Fruit fly (Drosophila melanogaster) whole organism, embryonic: ENCODE measurements around the gene CG17202.
A peak's percentile ranks its signal among the peaks of the same experiment; 100 is the strongest.

Source experiments
- Adf1 ChIP-seq: fragments of 200-800 bp; sonication (Bioruptor generic); IDR thresholded peaks from 2 replicates; pipeline ENCODE4 v1.3.6; 2022; ENCODE audit warnings: missing biosample characterization, missing genetic modification characterization
- BEAF-32 ChIP-seq: fragments of 200-800 bp; sonication (Bioruptor generic); optimal IDR thresholded peaks from 3 replicates; lab custom pipeline; 2017; ENCODE audit warnings: missing biosample characterization, missing genetic modification characterization, mild to moderate bottlenecking, moderate library complexity, missing genetic modification reagents
- Bteb2 ChIP-seq: fragments of 200-800 bp; sonication (Bioruptor generic); optimal IDR thresholded peaks from 2 replicates; lab custom pipeline; 2016; ENCODE audit warnings: missing biosample characterization, missing genetic modification characterization
- CG10147 ChIP-seq: fragments of 200-800 bp; sonication (Bioruptor generic); optimal IDR thresholded peaks from 2 replicates; lab custom pipeline; 2019; ENCODE audit warnings: missing biosample characterization, mild to moderate bottlenecking, missing genetic modification characterization, moderate library complexity
- CG10274 ChIP-seq: fragments of 200-800 bp; sonication (Bioruptor generic); optimal IDR thresholded peaks from 3 replicates; lab custom pipeline; 2017; ENCODE audit warnings: missing biosample characterization, mild to moderate bottlenecking, missing genetic modification characterization
- CG11504 ChIP-seq: fragments of 200-800 bp; sonication (Bioruptor generic); optimal IDR thresholded peaks from 3 replicates; lab custom pipeline; 2019; ENCODE audit warnings: missing biosample characterization, mild to moderate bottlenecking, missing genetic modification characterization, moderate library complexity
- CG12299 ChIP-seq: fragments of 200-800 bp; sonication (Bioruptor generic); optimal IDR thresholded peaks from 2 replicates; lab custom pipeline; 2018; ENCODE audit warnings: missing biosample characterization, mild to moderate bottlenecking, missing genetic modification characterization
- CG13424 ChIP-seq: fragments of 200-800 bp; sonication (Bioruptor generic); optimal IDR thresholded peaks from 2 replicates; lab custom pipeline; 2019; ENCODE audit warnings: missing biosample characterization, mild to moderate bottlenecking, missing genetic modification characterization, moderate library complexity
- CG14014 ChIP-seq: fragments of 200-800 bp; sonication (Bioruptor generic); IDR thresholded peaks from 2 replicates; pipeline ENCODE4 v1.3.6; 2022; ENCODE audit warnings: missing biosample characterization, missing genetic modification characterization
- CG15696 ChIP-seq: fragments of 200-800 bp; sonication (Bioruptor generic); optimal IDR thresholded peaks from 2 replicates; lab custom pipeline; 2019; ENCODE audit warnings: missing biosample characterization, mild to moderate bottlenecking, missing genetic modification characterization, moderate library complexity
- CG17829 ChIP-seq: fragments of 200-800 bp; optimal IDR thresholded peaks from 2 replicates; lab custom pipeline; 2019; ENCODE audit warnings: missing biosample characterization, mild to moderate bottlenecking, missing genetic modification characterization, moderate library complexity
- CG2116 ChIP-seq: fragments of 200-800 bp; sonication (Bioruptor generic); optimal IDR thresholded peaks from 3 replicates; lab custom pipeline; 2018; ENCODE audit warnings: missing biosample characterization, mild to moderate bottlenecking, missing genetic modification characterization
- CG3065 ChIP-seq: fragments of 200-800 bp; sonication (Bioruptor generic); optimal IDR thresholded peaks from 2 replicates; lab custom pipeline; 2016; ENCODE audit warnings: missing biosample characterization, missing genetic modification characterization
- CG31365 ChIP-seq: fragments of 200-800 bp; sonication (Bioruptor generic); optimal IDR thresholded peaks from 2 replicates; lab custom pipeline; 2018; ENCODE audit warnings: missing biosample characterization, mild to moderate bottlenecking, missing genetic modification characterization
- CG3995 ChIP-seq: fragments of 200-800 bp; sonication (Bioruptor generic); optimal IDR thresholded peaks from 3 replicates; lab custom pipeline; 2016; ENCODE audit warnings: missing biosample characterization, missing genetic modification characterization
- CG4328 ChIP-seq: fragments of 200-800 bp; sonication (Bioruptor generic); optimal IDR thresholded peaks from 3 replicates; lab custom pipeline; 2017; ENCODE audit warnings: missing biosample characterization, missing genetic modification reagents, missing genetic modification characterization
- CG4360 ChIP-seq: fragments of 200-800 bp; sonication (Bioruptor generic); IDR thresholded peaks from 2 replicates; pipeline ENCODE4 v1.3.6; 2022; ENCODE audit warnings: missing biosample characterization, missing genetic modification characterization
- CG6272 ChIP-seq: fragments of 200-800 bp; sonication (Bioruptor generic); IDR thresholded peaks from 2 replicates; pipeline ENCODE4 v1.3.6; 2022; ENCODE audit warnings: missing biosample characterization, missing genetic modification characterization
- CG8281 ChIP-seq: fragments of 200-800 bp; sonication (Bioruptor generic); optimal IDR thresholded peaks from 2 replicates; lab custom pipeline; 2018; ENCODE audit warnings: missing biosample characterization, mild to moderate bottlenecking, missing genetic modification characterization, moderate library complexity
- CG8924 ChIP-seq: fragments of 200-800 bp; optimal IDR thresholded peaks from 3 replicates; lab custom pipeline; 2019; ENCODE audit warnings: missing biosample characterization, mild to moderate bottlenecking, missing genetic modification characterization, moderate library complexity
- CG9932 ChIP-seq: fragments of 200-800 bp; sonication (Bioruptor generic); IDR thresholded peaks from 2 replicates; pipeline ENCODE4 v1.3.6; 2022; ENCODE audit warnings: missing biosample characterization, missing genetic modification characterization
- Dad ChIP-seq: fragments of 200-800 bp; sonication (Bioruptor generic); optimal IDR thresholded peaks from 3 replicates; lab custom pipeline; 2016; ENCODE audit warnings: missing biosample characterization, missing genetic modification characterization
- Deaf1 ChIP-seq: fragments of 200-800 bp; optimal IDR thresholded peaks from 3 replicates; lab custom pipeline; 2019; ENCODE audit warnings: missing biosample characterization, mild to moderate bottlenecking, missing genetic modification characterization, moderate library complexity
- Dp ChIP-seq: fragments of 200-800 bp; sonication (Bioruptor generic); optimal IDR thresholded peaks from 2 replicates; lab custom pipeline; 2018; ENCODE audit warnings: missing biosample characterization, mild to moderate bottlenecking, missing genetic modification characterization, moderate library complexity
- Elba2 ChIP-seq: fragments of 200-800 bp; sonication (Bioruptor generic); optimal IDR thresholded peaks from 3 replicates; lab custom pipeline; 2016; ENCODE audit warnings: missing biosample characterization, missing genetic modification characterization
- HmgD ChIP-seq: fragments of 200-800 bp; sonication (Bioruptor generic); optimal IDR thresholded peaks from 3 replicates; lab custom pipeline; 2016; ENCODE audit warnings: missing biosample characterization, missing genetic modification characterization
- Hr3 ChIP-seq: fragments of 200-800 bp; sonication (Bioruptor generic); optimal IDR thresholded peaks from 3 replicates; lab custom pipeline; 2016; ENCODE audit warnings: missing biosample characterization, missing genetic modification characterization
- Kr ChIP-seq: fragments of 200-800 bp; sonication (Bioruptor generic); optimal IDR thresholded peaks from 2 replicates; lab custom pipeline; 2017; ENCODE audit warnings: missing biosample characterization, mild to moderate bottlenecking, missing genetic modification characterization
- MTF-1 ChIP-seq: fragments of 200-800 bp; sonication (Bioruptor generic); optimal IDR thresholded peaks from 2 replicates; lab custom pipeline; 2018; ENCODE audit warnings: missing biosample characterization, mild to moderate bottlenecking, missing genetic modification characterization, borderline replicate concordance
- Nf-YB ChIP-seq: fragments of 200-800 bp; sonication (Bioruptor generic); optimal IDR thresholded peaks from 3 replicates; lab custom pipeline; 2019; ENCODE audit warnings: missing biosample characterization, mild to moderate bottlenecking, missing genetic modification characterization, moderate library complexity
- bbx ChIP-seq: fragments of 200-800 bp; sonication (Bioruptor generic); IDR thresholded peaks from 2 replicates; pipeline ENCODE4 v1.3.6; 2022; ENCODE audit warnings: missing biosample characterization, missing genetic modification characterization; ENCODE audit not compliant: partially characterized antibody
- caup ChIP-seq: fragments of 200-800 bp; sonication (Bioruptor generic); optimal IDR thresholded peaks from 3 replicates; lab custom pipeline; 2017; ENCODE audit warnings: missing biosample characterization, mild to moderate bottlenecking, missing genetic modification characterization, moderate library complexity; ENCODE audit not compliant: severe bottlenecking
- chinmo ChIP-seq: fragments of 200-800 bp; sonication (Bioruptor generic); IDR thresholded peaks from 4 replicates; pipeline ENCODE4 v1.3.6; 2022; ENCODE audit warnings: missing biosample characterization, missing genetic modification characterization; ENCODE audit not compliant: partially characterized antibody
- ci ChIP-seq: fragments of 200-800 bp; sonication (Bioruptor generic); IDR thresholded peaks from 3 replicates; pipeline ENCODE4 v1.3.6; 2022; ENCODE audit warnings: missing biosample characterization, missing genetic modification characterization
- corto ChIP-seq: fragments of 200-800 bp; sonication (Bioruptor generic); optimal IDR thresholded peaks from 2 replicates; lab custom pipeline; 2016; ENCODE audit warnings: missing biosample characterization, mild to moderate bottlenecking, missing genetic modification characterization, moderate library complexity
- crol ChIP-seq: fragments of 200-800 bp; sonication (Bioruptor generic); IDR thresholded peaks from 2 replicates; pipeline ENCODE4 v1.3.6; 2022; ENCODE audit warnings: missing biosample characterization, missing genetic modification characterization
- dm ChIP-seq: fragments of 200-800 bp; sonication (Bioruptor generic); optimal IDR thresholded peaks from 3 replicates; lab custom pipeline; 2016; ENCODE audit warnings: missing biosample characterization, missing genetic modification characterization
- grau ChIP-seq: fragments of 200-800 bp; optimal IDR thresholded peaks from 3 replicates; lab custom pipeline; 2019; ENCODE audit warnings: missing biosample characterization, mild to moderate bottlenecking, missing genetic modification characterization, moderate library complexity
- hbn ChIP-seq: fragments of 200-800 bp; sonication (Bioruptor generic); IDR thresholded peaks from 2 replicates; pipeline ENCODE4 v1.3.6; 2022; ENCODE audit warnings: missing biosample characterization, missing genetic modification characterization; ENCODE audit not compliant: partially characterized antibody
- kni ChIP-seq: fragments of 200-800 bp; sonication (Bioruptor generic); optimal IDR thresholded peaks from 3 replicates; lab custom pipeline; 2017; ENCODE audit warnings: mild to moderate bottlenecking, missing biosample characterization, missing genetic modification reagents, missing genetic modification characterization
- lbe ChIP-seq: fragments of 200-800 bp; sonication (Bioruptor generic); optimal IDR thresholded peaks from 2 replicates; lab custom pipeline; 2016; ENCODE audit warnings: missing biosample characterization, mild to moderate bottlenecking, missing genetic modification characterization
- mld ChIP-seq: fragments of 200-800 bp; sonication (Bioruptor generic); IDR thresholded peaks from 3 replicates; pipeline ENCODE4 v1.3.6; 2022; ENCODE audit warnings: missing biosample characterization, missing genetic modification characterization; ENCODE audit not compliant: partially characterized antibody
- odd ChIP-seq: fragments of 200-800 bp; sonication (Bioruptor generic); optimal IDR thresholded peaks from 2 replicates; lab custom pipeline; 2017; ENCODE audit warnings: missing biosample characterization, mild to moderate bottlenecking, missing genetic modification characterization
- org-1 ChIP-seq: fragments of 200-800 bp; sonication (Bioruptor generic); optimal IDR thresholded peaks from 2 replicates; lab custom pipeline; 2017; ENCODE audit warnings: missing biosample characterization, missing genetic modification characterization
- pb ChIP-seq: fragments of 200-800 bp; sonication (Bioruptor generic); optimal IDR thresholded peaks from 3 replicates; lab custom pipeline; 2016; ENCODE audit warnings: missing biosample characterization, missing genetic modification characterization
- peb ChIP-seq: fragments of 200-800 bp; sonication (Bioruptor generic); IDR thresholded peaks from 2 replicates; pipeline ENCODE4 v1.3.6; 2022; ENCODE audit warnings: missing biosample characterization, missing genetic modification characterization
- sug ChIP-seq: fragments of 200-800 bp; optimal IDR thresholded peaks from 2 replicates; lab custom pipeline; 2019; ENCODE audit warnings: missing biosample characterization, mild to moderate bottlenecking, missing genetic modification characterization, moderate library complexity
- trem ChIP-seq: fragments of 200-800 bp; optimal IDR thresholded peaks from 3 replicates; lab custom pipeline; 2019; ENCODE audit warnings: missing biosample characterization, mild to moderate bottlenecking, missing genetic modification characterization, moderate library complexity
- unpg ChIP-seq: fragments of 200-800 bp; sonication (Bioruptor generic); optimal IDR thresholded peaks from 3 replicates; lab custom pipeline; 2018; ENCODE audit warnings: missing biosample characterization, mild to moderate bottlenecking, missing genetic modification characterization, moderate library complexity
- vnd ChIP-seq: fragments of 200-800 bp; sonication (Bioruptor generic); IDR thresholded peaks from 3 replicates; pipeline ENCODE4 v1.3.6; 2022; ENCODE audit warnings: missing biosample characterization, missing genetic modification characterization; ENCODE audit not compliant: partially characterized antibody

CG17202 gene

DNA sequence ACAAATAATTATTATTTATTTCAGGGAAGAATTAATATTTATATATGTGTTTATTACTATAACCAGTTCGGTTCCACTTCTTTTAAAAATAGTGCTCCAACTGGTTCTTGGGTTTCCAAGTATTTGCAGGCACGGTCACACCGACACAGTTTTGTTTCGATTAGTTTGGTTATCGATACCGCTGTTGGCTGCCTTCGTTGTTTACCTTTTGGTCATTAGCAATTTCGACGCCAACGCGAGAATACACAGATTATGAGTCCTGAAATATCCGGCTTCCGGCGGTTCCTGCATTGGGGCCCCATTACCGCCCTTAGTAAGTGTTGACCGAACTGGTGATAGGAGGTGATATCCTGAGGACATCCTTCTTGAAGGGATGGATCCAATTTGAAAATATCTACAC, 14.4 kb upstream of the CG17202 start, which contains the start of gene CG5196 (continued):
- TF ChIP-seq kni (GFP tag; lab: Kevin White, UChicago) (peak; percentile 34), Elba2 (GFP tag; lab: Kevin White, UChicago) (no peak), CG4360 (GFP tag; lab: Robert Waterston, UW) (no peak), hbn (GFP tag; lab: Robert Waterston, UW) (peak; percentile 17; the same call in 1 of the 2 replicates), BEAF-32 (GFP tag; lab: Kevin White, UChicago) (peak; percentile 73), corto (GFP tag; lab: Kevin White, UChicago) (no peak), CG2116 (GFP tag; lab: Kevin White, UChicago) (peak; percentile 73), peb (no peak), mld (peak; percentile 58; the same call in 2 of the 3 replicates), sug (tag; lab: Kevin White, UChicago) (peak; percentile 51), bbx (peak; percentile 77), chinmo (GFP tag; lab: Robert Waterston, UW) (peak; percentile 67; the same call in 1 of the 4 replicates), Kr (GFP tag; lab: Kevin White, UChicago) (no peak), org-1 (GFP tag; lab: Kevin White, UChicago) (no peak), Nf-YB (peak; percentile 29), pb (GFP tag; lab: Kevin White, UChicago) (peak; percentile 26), CG6272 (GFP tag; lab: Robert Waterston, UW) (no peak), CG10274 (GFP tag; lab: Kevin White, UChicago) (no peak), CG15696 (tag; lab: Kevin White, UChicago) (no peak), lbe (peak; percentile 66), Dp (GFP tag; lab: Kevin White, UChicago) (peak; percentile 80), HmgD (GFP tag; lab: Kevin White, UChicago) (no peak), unpg (peak; percentile 12), Hr3 (GFP tag; lab: Kevin White, UChicago) (no peak), CG8924 (tag; lab: Kevin White, UChicago) (peak; percentile 17), MTF-1 (no peak), caup (GFP tag; lab: Kevin White, UChicago) (peak; percentile 18), CG8281 (tag; lab: Kevin White, UChicago) (no peak), trem (tag; lab: Kevin White, UChicago) (peak; percentile 76), dm (GFP tag; lab: Kevin White, UChicago) (no peak), Adf1 (peak; percentile 36; the same call in 1 of the 2 replicates), CG3065 (GFP tag; lab: Kevin White, UChicago) (no peak), CG3995 (peak; percentile 78), CG17829 (tag; lab: Kevin White, UChicago) (peak; percentile 36), CG10147 (GFP tag; lab: Kevin White, UChicago) (peak; percentile 13), CG31365 (tag; lab: Kevin White, UChicago) (no peak), vnd (peak; percentile 61; the same call in 2 of the 3 replicates), grau (tag; lab: Kevin White, UChicago) (peak; percentile 31), CG12299 (tag; lab: Kevin White, UChicago) (peak; percentile 24), odd (GFP tag; lab: Kevin White, UChicago) (no peak), Bteb2 (no peak), crol (GFP tag; lab: Robert Waterston, UW) (no peak), CG11504 (tag; lab: Kevin White, UChicago) (no peak), CG14014 (GFP tag; lab: Robert Waterston, UW) (no peak; the same call in 1 of the 2 replicates), ci (no peak; the same call in 2 of the 3 replicates), CG13424 (tag; lab: Kevin White, UChicago) (peak; percentile 16), CG9932 (GFP tag; lab: Robert Waterston, UW) (no peak), CG4328 (GFP tag; lab: Kevin White, UChicago) (no peak), Deaf1 (no peak), Dad (GFP tag; lab: Kevin White, UChicago) (no peak)
